Worm (Caenorhabditis elegans) whole organism, L1 larva: Measurements from ENCODE around the gene F10B5.3.

Experiments
- C34B4.2 ChIP-seq: sonication (generic microtip); optimal IDR thresholded peaks from 2 replicates; lab custom pipeline; 2017; ENCODE audit warnings: mild to moderate bottlenecking, missing genetic modification characterization, missing compliant biosample characterization
- F16B12.6 ChIP-seq: fragments of 150-350 bp; optimal IDR thresholded peaks from 2 replicates; lab custom pipeline; 2014; ENCODE audit warnings: missing biosample characterization, missing genetic modification characterization
- aha-1 ChIP-seq: fragments of 150-350 bp; optimal IDR thresholded peaks from 2 replicates; lab custom pipeline; 2014; ENCODE audit warnings: missing biosample characterization, missing genetic modification characterization
- aly-2 ChIP-seq: fragments of 150-350 bp; optimal IDR thresholded peaks from 2 replicates; lab custom pipeline; 2014; ENCODE audit warnings: missing biosample characterization, missing genetic modification characterization
- ama-1 ChIP-seq: fragments of 150-350 bp; optimal IDR thresholded peaks from 2 replicates; lab custom pipeline; 2014
- blmp-1 ChIP-seq: fragments of 150-350 bp; optimal IDR thresholded peaks from 2 replicates; lab custom pipeline; 2014; ENCODE audit warnings: missing biosample characterization, missing genetic modification characterization
- ceh-63 ChIP-seq: fragments of 200-800 bp; sonication (Bioruptor generic); optimal IDR thresholded peaks from 2 replicates; lab custom pipeline; 2018; ENCODE audit warnings: mild to moderate bottlenecking, missing genetic modification characterization, missing compliant biosample characterization
- ceh-8 ChIP-seq: fragments of 200-800 bp; sonication (Bioruptor generic); optimal IDR thresholded peaks from 2 replicates; lab custom pipeline; 2018; ENCODE audit warnings: mild to moderate bottlenecking, missing genetic modification characterization, moderate library complexity, missing compliant biosample characterization
- ceh-88 ChIP-seq: fragments of 200-800 bp; sonication (Bioruptor generic); IDR thresholded peaks from 2 replicates; pipeline ENCODE4 v1.3.6; 2022; ENCODE audit warnings: missing genetic modification characterization, missing compliant biosample characterization
- ces-1 ChIP-seq: fragments of 150-350 bp; optimal IDR thresholded peaks from 2 replicates; lab custom pipeline; 2014; ENCODE audit warnings: missing biosample characterization, missing genetic modification reagents, missing genetic modification characterization
- dsc-1 ChIP-seq: sonication (generic microtip); optimal IDR thresholded peaks from 2 replicates; lab custom pipeline; 2016; ENCODE audit warnings: mild to moderate bottlenecking, missing genetic modification characterization, missing compliant biosample characterization
- egl-13 ChIP-seq: sonication (generic microtip); optimal IDR thresholded peaks from 2 replicates; lab custom pipeline; 2016; ENCODE audit warnings: missing genotype, missing genetic modification reagents, missing genetic modification characterization, missing compliant biosample characterization
- elt-3 ChIP-seq, 6 experiments: fragments of 150-350 bp in 1 of 6; sonication (generic microtip); optimal IDR thresholded peaks; 2 replicates each; lab custom pipeline; 2017 to 2018; ENCODE audit warnings: missing biosample characterization in 6 of 6, missing genetic modification characterization in 6 of 6, inconsistent platforms in 1 of 6
- fkh-10 ChIP-seq: sonication (generic microtip); optimal IDR thresholded peaks from 2 replicates; lab custom pipeline; 2017; ENCODE audit warnings: missing biosample characterization, missing genetic modification reagents, missing genetic modification characterization
- fkh-4 ChIP-seq: sonication (generic microtip); optimal IDR thresholded peaks from 2 replicates; lab custom pipeline; 2016; ENCODE audit warnings: missing compliant biosample characterization, missing genetic modification characterization, borderline replicate concordance
- fkh-8 ChIP-seq: sonication (generic microtip); optimal IDR thresholded peaks from 2 replicates; lab custom pipeline; 2016; ENCODE audit warnings: mild to moderate bottlenecking, missing genetic modification characterization, missing compliant biosample characterization
- fos-1 ChIP-seq: fragments of 150-350 bp; optimal IDR thresholded peaks from 2 replicates; lab custom pipeline; 2014; ENCODE audit warnings: missing biosample characterization, missing genetic modification characterization
- grh-1 ChIP-seq: fragments of 200-800 bp; sonication (Bioruptor generic); IDR thresholded peaks from 2 replicates; pipeline ENCODE4 v1.3.6; 2022; ENCODE audit warnings: missing genetic modification reagents, missing genetic modification characterization, missing compliant biosample characterization
- hlh-17 ChIP-seq: fragments of 200-800 bp; sonication (Bioruptor generic); optimal IDR thresholded peaks from 2 replicates; lab custom pipeline; 2018; ENCODE audit warnings: missing genetic modification characterization, mild to moderate bottlenecking, missing compliant biosample characterization, moderate library complexity, borderline replicate concordance
- hlh-4 ChIP-seq: sonication (generic microtip); optimal IDR thresholded peaks from 2 replicates; lab custom pipeline; 2016; ENCODE audit warnings: mild to moderate bottlenecking, missing genetic modification characterization, missing compliant biosample characterization
- irx-1 ChIP-seq: sonication (generic microtip); optimal IDR thresholded peaks from 2 replicates; lab custom pipeline; 2016; ENCODE audit warnings: missing genetic modification characterization, missing compliant biosample characterization
- isw-1 ChIP-seq: fragments of 200-800 bp; sonication (Bioruptor generic); IDR thresholded peaks from 2 replicates; pipeline ENCODE4 v1.3.6; 2022; ENCODE audit warnings: missing genetic modification characterization, missing compliant biosample characterization
- lin-14 ChIP-seq: fragments of 200-800 bp; sonication (Bioruptor generic); optimal IDR thresholded peaks from 2 replicates; lab custom pipeline; 2018; ENCODE audit warnings: mild to moderate bottlenecking, missing genetic modification characterization, moderate library complexity, missing compliant biosample characterization
- lin-35 ChIP-seq, 2 experiments: fragments of 150-350 bp; optimal IDR thresholded peaks; 2 replicates each; lab custom pipeline; 2014; ENCODE audit warnings: missing biosample characterization in 2 of 2, missing genetic modification characterization in 2 of 2, missing genetic modification reagents in 2 of 2
- lir-3 ChIP-seq: sonication (generic microtip); optimal IDR thresholded peaks from 2 replicates; lab custom pipeline; 2016; ENCODE audit warnings: mild to moderate bottlenecking, missing genetic modification characterization, moderate library complexity, missing compliant biosample characterization; ENCODE audit not compliant: poor library complexity
- mep-1 ChIP-seq: fragments of 150-350 bp; optimal IDR thresholded peaks from 2 replicates; lab custom pipeline; 2014; ENCODE audit warnings: missing biosample characterization, missing genetic modification characterization
- nhr-11 ChIP-seq: fragments of 150-350 bp; optimal IDR thresholded peaks from 2 replicates; lab custom pipeline; 2014; ENCODE audit warnings: missing biosample characterization, missing genetic modification characterization
- nhr-20 ChIP-seq: sonication (generic microtip); optimal IDR thresholded peaks from 2 replicates; lab custom pipeline; 2016; ENCODE audit warnings: mild to moderate bottlenecking, missing genetic modification characterization, missing compliant biosample characterization
- nhr-237 ChIP-seq: fragments of 150-350 bp; optimal IDR thresholded peaks from 2 replicates; lab custom pipeline; 2014; ENCODE audit warnings: missing biosample characterization, missing genetic modification characterization
- nhr-28 ChIP-seq: fragments of 150-350 bp; optimal IDR thresholded peaks from 2 replicates; lab custom pipeline; 2014; ENCODE audit warnings: missing biosample characterization, missing genetic modification characterization
- nhr-47 ChIP-seq: sonication (generic microtip); optimal IDR thresholded peaks from 2 replicates; lab custom pipeline; 2016; ENCODE audit warnings: mild to moderate bottlenecking, missing genetic modification characterization, moderate library complexity, missing compliant biosample characterization
- nhr-71 ChIP-seq: sonication (generic microtip); optimal IDR thresholded peaks from 2 replicates; lab custom pipeline; 2016; ENCODE audit warnings: mild to moderate bottlenecking, missing genetic modification characterization, moderate library complexity, missing compliant biosample characterization
- nhr-76 ChIP-seq: sonication (generic microtip); optimal IDR thresholded peaks from 2 replicates; lab custom pipeline; 2017; ENCODE audit warnings: missing biosample characterization, missing genetic modification characterization
- nhr-77 ChIP-seq: fragments of 150-350 bp; optimal IDR thresholded peaks from 2 replicates; lab custom pipeline; 2014; ENCODE audit warnings: missing biosample characterization, missing genetic modification characterization
- nhr-90 ChIP-seq: sonication (generic microtip); optimal IDR thresholded peaks from 2 replicates; lab custom pipeline; 2016; ENCODE audit warnings: mild to moderate bottlenecking, missing genetic modification characterization, missing compliant biosample characterization; ENCODE audit not compliant: poor library complexity
- pax-3 ChIP-seq: fragments of 200-800 bp; sonication (Bioruptor generic); optimal IDR thresholded peaks from 2 replicates; lab custom pipeline; 2018; ENCODE audit warnings: mild to moderate bottlenecking, missing genetic modification characterization, moderate library complexity, missing compliant biosample characterization
- snu-23 ChIP-seq: sonication (generic microtip); optimal IDR thresholded peaks from 2 replicates; lab custom pipeline; 2016; ENCODE audit warnings: missing genetic modification characterization, missing compliant biosample characterization
- unc-130 ChIP-seq: fragments of 150-350 bp; optimal IDR thresholded peaks from 2 replicates; lab custom pipeline; 2017; ENCODE audit warnings: missing biosample characterization, missing genetic modification characterization, inconsistent platforms
- unc-62 ChIP-seq: fragments of 150-350 bp; optimal IDR thresholded peaks from 2 replicates; lab custom pipeline; 2014; ENCODE audit warnings: missing biosample characterization, missing genetic modification reagents, missing genetic modification characterization
- unc-86 ChIP-seq: sonication (generic microtip); optimal IDR thresholded peaks from 2 replicates; lab custom pipeline; 2016; ENCODE audit warnings: missing genetic modification characterization, missing compliant biosample characterization
- unc-98 ChIP-seq: fragments of 200-800 bp; sonication (Bioruptor generic); IDR thresholded peaks from 2 replicates; pipeline ENCODE4 v1.3.6; 2022; ENCODE audit warnings: missing genetic modification characterization, missing compliant biosample characterization
- vab-15 ChIP-seq: sonication (generic microtip); optimal IDR thresholded peaks from 2 replicates; lab custom pipeline; 2017; ENCODE audit warnings: missing genotype, mild to moderate bottlenecking, missing genetic modification characterization, missing compliant biosample characterization
- xbp-1 ChIP-seq: sonication (generic microtip); optimal IDR thresholded peaks from 2 replicates; lab custom pipeline; 2016; ENCODE audit warnings: missing genetic modification characterization, missing compliant biosample characterization
- ztf-11 ChIP-seq, 2 experiments: sonication (generic microtip); optimal IDR thresholded peaks; 2 replicates each; lab custom pipeline; 2016 to 2017; ENCODE audit warnings: missing genetic modification characterization in 2 of 2, missing biosample characterization in 1 of 2, missing compliant biosample characterization in 1 of 2

Gene F10B5.3

DNA sequence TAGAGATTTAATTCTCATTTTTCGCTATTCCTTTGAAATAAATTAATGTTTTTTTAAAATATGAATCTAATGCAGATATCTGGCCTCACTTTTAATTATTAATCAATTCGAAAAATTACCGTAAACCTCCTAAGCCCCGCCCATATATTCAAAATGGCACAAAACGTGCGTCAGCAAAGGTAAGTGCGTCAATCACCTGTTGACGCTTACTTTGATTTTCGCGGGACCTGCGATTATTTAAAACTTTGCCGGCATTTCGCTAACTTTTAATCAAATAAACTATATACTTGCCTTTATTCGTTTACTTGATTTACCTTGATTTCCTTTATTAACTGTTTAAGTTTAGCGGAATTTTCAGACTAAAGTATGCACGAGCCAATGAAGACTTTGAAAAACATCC lies 8.2 kb upstream of the F10B5.3 start, which contains the start of gene pch-2 (continued):
- TF ChIP-seq mep-1 (peak; percentile 61), nhr-76 (tag; lab: Kevin White, UChicago) (no peak), F16B12.6 (tag; lab: Kevin White, UChicago) (peak; percentile 38), nhr-47 (peak; percentile 67), nhr-20 (tag; lab: Kevin White, UChicago) (peak; percentile 61), unc-130 (tag; lab: Kevin White, UChicago) (peak; percentile 3), ces-1 (no peak), pax-3 (no peak), ama-1 (lab: Kevin White, UChicago) (no peak), nhr-90 (peak; percentile 48), unc-86 (no peak), lir-3 (tag; lab: Kevin White, UChicago) (no peak), nhr-77 (tag; lab: Kevin White, UChicago) (peak; percentile 37), hlh-4 (tag; lab: Kevin White, UChicago) (no peak), hlh-17 (GFP tag; lab: Kevin White, UChicago) (no peak), ceh-63 (GFP tag; lab: Kevin White, UChicago) (no peak), fkh-10 (GFP tag; lab: Kevin White, UChicago) (no peak), xbp-1 (peak; percentile 47), vab-15 (tag; lab: Kevin White, UChicago) (no peak), ceh-88 (GFP tag; lab: Robert Waterston, UW) (no peak), elt-3 (tag; optimal IDR thresholded peaks at IDR 0.05; lab: Kevin White, UChicago) (peak in 1 of 6 experiments; percentile 59), isw-1 (GFP tag; lab: Robert Waterston, UW) (peak; percentile 29; the same call in 1 of the 2 replicates), unc-98 (no peak), blmp-1 (peak; percentile 60), unc-62 (GFP tag; lab: Kevin White, UChicago) (no peak), fkh-4 (tag; lab: Kevin White, UChicago) (no peak), nhr-28 (tag; lab: Kevin White, UChicago) (no peak), nhr-71 (peak; percentile 70), fos-1 (no peak), snu-23 (GFP tag; lab: Kevin White, UChicago) (peak; percentile 65), grh-1 (GFP tag; lab: Robert Waterston, UW) (no peak), nhr-11 (tag; lab: Kevin White, UChicago) (no peak), lin-14 (peak; percentile 45)
- TF ChIP-seq, all 84 proteins: peak for 27

DNA sequence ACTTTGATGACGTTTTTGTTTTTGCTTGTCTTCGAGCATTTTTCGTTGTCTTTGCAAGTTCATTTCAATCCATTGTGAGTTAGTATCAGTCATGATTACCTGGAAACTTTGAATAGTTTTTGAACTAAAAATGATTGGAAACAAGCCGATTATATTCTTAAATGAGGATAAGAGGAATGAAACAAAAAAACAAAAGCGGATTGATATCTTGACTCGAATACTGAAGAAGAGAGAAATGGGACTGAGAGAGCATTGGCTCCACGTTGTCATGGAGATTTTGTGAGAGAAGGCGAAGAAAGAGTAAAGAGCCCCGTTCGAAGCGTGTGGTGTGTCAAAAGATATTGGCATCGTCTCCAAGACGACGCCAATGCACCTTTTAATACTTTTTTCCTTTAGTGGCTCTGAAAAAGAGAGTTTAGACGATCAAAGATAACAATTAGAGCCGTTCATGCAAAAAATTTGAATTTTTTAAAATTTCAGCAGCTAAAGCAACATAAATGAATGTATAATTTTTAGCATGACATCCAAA lies 7.1 kb upstream of the F10B5.3 start, which contains the start of the genes tub-1 and tmem-138:
tub-1 (minus strand) TSS at position 101 of the 529 bp plus-strand sequence.
tmem-138 (plus strand) TSS at position 479 of the 529 bp plus-strand sequence.
- TF ChIP-seq egl-13 (tag; lab: Kevin White, UChicago) (no peak), ztf-11 (tag; optimal IDR thresholded peaks at IDR 0.05; lab: Kevin White, UChicago) (no peak), ceh-8 (GFP tag; lab: Kevin White, UChicago) (no peak), lin-35 (GFP tag; optimal IDR thresholded peaks at IDR 0.05; lab: Kevin White, UChicago) (no peak), fkh-8 (peak; percentile 70), dsc-1 (peak; percentile 42), nhr-47 (no peak)

DNA sequence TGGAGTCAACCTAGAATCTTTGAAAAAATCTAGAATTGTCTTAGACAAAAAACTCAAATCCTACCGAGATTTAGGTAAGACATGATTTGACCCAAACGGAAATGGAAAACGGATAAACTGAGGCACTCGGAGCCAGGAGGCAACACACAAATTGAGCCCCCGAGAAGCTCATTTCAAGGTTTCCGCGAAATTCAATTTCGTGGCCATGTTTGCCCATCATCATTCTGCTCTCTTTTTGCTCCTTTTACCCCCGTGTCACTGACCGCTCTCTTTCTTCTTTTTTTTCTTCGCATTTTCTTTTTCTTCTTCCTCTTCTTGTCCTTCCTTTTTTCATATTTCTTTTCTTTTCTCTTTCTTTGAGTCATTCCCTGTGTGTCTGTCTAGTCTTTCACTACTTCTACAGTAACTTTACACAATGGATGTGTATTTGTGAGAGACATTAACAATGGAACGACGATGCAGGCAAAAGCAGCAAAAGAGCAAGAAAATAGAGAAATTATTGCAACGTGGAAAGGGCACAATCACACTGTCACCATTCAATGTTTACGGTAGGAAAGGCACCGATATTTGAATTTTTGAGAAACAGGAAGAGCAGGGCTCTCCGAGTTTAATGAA lies 3.0 kb upstream of the F10B5.3 start:
- TF ChIP-seq nhr-237 (tag; lab: Kevin White, UChicago) = no peak
- peak; percentile 11 for TF ChIP-seq ces-1
- no peak for TF ChIP-seq aha-1
- no peak for TF ChIP-seq vab-15 (tag; lab: Kevin White, UChicago)
- no peak for TF ChIP-seq ceh-63 (GFP tag; lab: Kevin White, UChicago)
- TF ChIP-seq C34B4.2 (tag; lab: Kevin White, UChicago) = no peak
- no peak for TF ChIP-seq nhr-76 (tag; lab: Kevin White, UChicago)
- peak; percentile 44 for TF ChIP-seq fkh-10 (GFP tag; lab: Kevin White, UChicago)
- TF ChIP-seq fkh-8 = no peak
- no peak for TF ChIP-seq irx-1
- no peak for TF ChIP-seq aly-2 (tag; lab: Kevin White, UChicago)
